Fruit fly (Drosophila melanogaster): Measurements from ENCODE around the gene Art6.

The Art6 gene

dm6 chr3R:13971728-13972448, 26.3 kb upstream of the Art6 start (continued):
- no peak for TF ChIP-seq CG7745 (tag; optimal IDR thresholded peaks at IDR 0.05)
- no peak for TF ChIP-seq CG11456 (GFP tag; IDR thresholded peaks at IDR 0.05)
- no peak for TF ChIP-seq Gsc (GFP tag; IDR thresholded peaks at IDR 0.05)
- no peak for TF ChIP-seq Sry-β (GFP tag; optimal IDR thresholded peaks at IDR 0.05)
- TF ChIP-seq CG6272 (GFP tag; IDR thresholded peaks at IDR 0.05), result no peak
- TF ChIP-seq tna (GFP tag; IDR thresholded peaks at IDR 0.05; ENCODE audit: partially characterized antibody), result no peak
- TF ChIP-seq CG8281 (tag; optimal IDR thresholded peaks at IDR 0.05), result no peak
- no peak for TF ChIP-seq slp2 (GFP tag; optimal IDR thresholded peaks at IDR 0.05)
- peak; percentile 29 for TF ChIP-seq CG8924 (tag; optimal IDR thresholded peaks at IDR 0.05)
- no peak for TF ChIP-seq Mes4 (GFP tag; optimal IDR thresholded peaks at IDR 0.05)
- TF ChIP-seq ttk (GFP tag; IDR thresholded peaks at IDR 0.05), result no peak
- no peak for TF ChIP-seq Nf-YB (GFP tag; optimal IDR thresholded peaks at IDR 0.05)
- peak; percentile 89 for TF ChIP-seq zf30C (GFP tag; optimal IDR thresholded peaks at IDR 0.05)
- no peak for TF ChIP-seq da (GFP tag; optimal IDR thresholded peaks at IDR 0.05)
- TF ChIP-seq CG14667 (GFP tag; IDR thresholded peaks at IDR 0.05), result no peak
- TF ChIP-seq HLH54F (GFP tag; optimal IDR thresholded peaks at IDR 0.05), result no peak
- no peak for TF ChIP-seq CG6791 (GFP tag; IDR thresholded peaks at IDR 0.05; ENCODE audit: partially characterized antibody)
- no peak for TF ChIP-seq CTCF (GFP tag; optimal IDR thresholded peaks at IDR 0.05)
- TF ChIP-seq CG14014 (GFP tag; IDR thresholded peaks at IDR 0.05), result no peak
- no peak for TF ChIP-seq CG10147 (GFP tag; optimal IDR thresholded peaks at IDR 0.05)
- TF ChIP-seq aop (GFP tag; IDR thresholded peaks at IDR 0.05), result no peak
- no peak for TF ChIP-seq CG43689 (GFP tag; IDR thresholded peaks at IDR 0.05)
- no peak for TF ChIP-seq ap (GFP tag; IDR thresholded peaks at IDR 0.05)
- TF ChIP-seq CG9817 (tag; optimal IDR thresholded peaks at IDR 0.05), result no peak
- TF ChIP-seq Lpt (GFP tag; optimal IDR thresholded peaks at IDR 0.05), result no peak
- TF ChIP-seq dmrt11E (tag; optimal IDR thresholded peaks at IDR 0.05), result peak; percentile 53
- TF ChIP-seq az2 (GFP tag; optimal IDR thresholded peaks at IDR 0.05), result no peak
- TF ChIP-seq B-H2 (GFP tag; optimal IDR thresholded peaks at IDR 0.05), result no peak
- TF ChIP-seq phol (tag; optimal IDR thresholded peaks at IDR 0.05), result peak; percentile 21
- TF ChIP-seq CG8478 (optimal IDR thresholded peaks at IDR 0.05), result no peak
- TF ChIP-seq CG15011 (GFP tag; optimal IDR thresholded peaks at IDR 0.05), result no peak
- no peak for TF ChIP-seq HLH3B (GFP tag; IDR thresholded peaks at IDR 0.05)
- no peak for TF ChIP-seq CG2129 (GFP tag; IDR thresholded peaks at IDR 0.05; ENCODE audit: partially characterized antibody)
- no peak for TF ChIP-seq Side (GFP tag; optimal IDR thresholded peaks at IDR 0.05)
- TF ChIP-seq tll (GFP tag; optimal IDR thresholded peaks at IDR 0.05), result peak in 1 of 2 experiments; percentile 78
- no peak for TF ChIP-seq CG11560 (tag; IDR thresholded peaks at IDR 0.05)
- no peak for TF ChIP-seq zfh2 (GFP tag; optimal IDR thresholded peaks at IDR 0.05)
- TF ChIP-seq tup (GFP tag; optimal IDR thresholded peaks at IDR 0.05), result no peak
- TF ChIP-seq crc (GFP tag; optimal IDR thresholded peaks at IDR 0.05), result no peak
- TF ChIP-seq dysf (GFP tag; IDR thresholded peaks at IDR 0.05), result no peak; the same call in 2 of the 3 replicates
- no peak for TF ChIP-seq NfI (GFP tag; optimal IDR thresholded peaks at IDR 0.05)
- TF ChIP-seq CG7839 (tag; optimal IDR thresholded peaks at IDR 0.05), result peak; percentile 17
- no peak for TF ChIP-seq CG13894 (tag; optimal IDR thresholded peaks at IDR 0.05)
- TF ChIP-seq Chrac-16 (GFP tag; optimal IDR thresholded peaks at IDR 0.05), result no peak
- TF ChIP-seq CG2712 (tag; optimal IDR thresholded peaks at IDR 0.05), result peak; percentile 52
- no peak for TF ChIP-seq sens-2 (GFP tag; IDR thresholded peaks at IDR 0.05)
- peak; percentile 61 for TF ChIP-seq CG7271 (tag; optimal IDR thresholded peaks at IDR 0.05)
- TF ChIP-seq lilli (GFP tag; optimal IDR thresholded peaks at IDR 0.05), result no peak
- TF ChIP-seq CG10543 (GFP tag; optimal IDR thresholded peaks at IDR 0.05), result no peak
- no peak for TF ChIP-seq Atf-2 (GFP tag; optimal IDR thresholded peaks at IDR 0.05)
- no peak for TF ChIP-seq GATAe (GFP tag; conservative IDR thresholded peaks at IDR 0.05)
